Worm (Caenorhabditis elegans) whole organism, L1 larva: ENCODE results near the gene lido-10.

Experiments
- C16A3.4 ChIP-seq: fragments of 150-350 bp; optimal IDR thresholded peaks from 2 replicates; lab custom pipeline; 2014; ENCODE audit warnings: missing biosample characterization, missing genetic modification characterization
- C34B4.2 ChIP-seq: sonication (generic microtip); optimal IDR thresholded peaks from 2 replicates; lab custom pipeline; 2017; ENCODE audit warnings: mild to moderate bottlenecking, missing genetic modification characterization, missing compliant biosample characterization
- F16B12.6 ChIP-seq: fragments of 150-350 bp; optimal IDR thresholded peaks from 2 replicates; lab custom pipeline; 2014; ENCODE audit warnings: missing biosample characterization, missing genetic modification characterization
- Y116A8C.19 ChIP-seq: sonication (generic microtip); optimal IDR thresholded peaks from 2 replicates; lab custom pipeline; 2016; ENCODE audit warnings: missing compliant biosample characterization, missing genetic modification characterization, borderline replicate concordance
- aha-1 ChIP-seq: fragments of 150-350 bp; optimal IDR thresholded peaks from 2 replicates; lab custom pipeline; 2014; ENCODE audit warnings: missing biosample characterization, missing genetic modification characterization
- alr-1 ChIP-seq: fragments of 200-800 bp; sonication (Bioruptor generic); optimal IDR thresholded peaks from 2 replicates; lab custom pipeline; 2018; ENCODE audit warnings: borderline replicate concordance, mild to moderate bottlenecking, missing genetic modification characterization, missing compliant biosample characterization
- blmp-1 ChIP-seq: fragments of 150-350 bp; optimal IDR thresholded peaks from 2 replicates; lab custom pipeline; 2014; ENCODE audit warnings: missing biosample characterization, missing genetic modification characterization
- ceh-63 ChIP-seq: fragments of 200-800 bp; sonication (Bioruptor generic); optimal IDR thresholded peaks from 2 replicates; lab custom pipeline; 2018; ENCODE audit warnings: mild to moderate bottlenecking, missing genetic modification characterization, missing compliant biosample characterization
- ceh-8 ChIP-seq: fragments of 200-800 bp; sonication (Bioruptor generic); optimal IDR thresholded peaks from 2 replicates; lab custom pipeline; 2018; ENCODE audit warnings: mild to moderate bottlenecking, missing genetic modification characterization, moderate library complexity, missing compliant biosample characterization
- dpl-1 ChIP-seq, 3 experiments: fragments of 150-350 bp in 2 of 3; sonication (generic microtip) in 1 of 3; optimal IDR thresholded peaks; 2 replicates each; lab custom pipeline; 2014 to 2017; ENCODE audit warnings: missing biosample characterization in 3 of 3, missing genetic modification characterization in 3 of 3, missing genetic modification reagents in 3 of 3
- efl-1 ChIP-seq, 4 experiments: fragments of 150-350 bp; optimal IDR thresholded peaks in 3 of 4; peaks in 1 of 4; 1 replicate in 1 of 4; 2 replicates in 3 of 4; lab custom pipeline; 2014; ENCODE audit warnings: missing biosample characterization in 2 of 4, missing genetic modification characterization in 2 of 4, missing genetic modification reagents in 2 of 4
- egl-27 ChIP-seq, 2 experiments: fragments of 150-350 bp in 1 of 2; sonication (generic microtip); optimal IDR thresholded peaks; 3 replicates each; lab custom pipeline; 2017 to 2018; ENCODE audit warnings: missing biosample characterization in 2 of 2, missing genetic modification characterization in 2 of 2, missing genetic modification reagents in 2 of 2
- fkh-8 ChIP-seq: sonication (generic microtip); optimal IDR thresholded peaks from 2 replicates; lab custom pipeline; 2016; ENCODE audit warnings: mild to moderate bottlenecking, missing genetic modification characterization, missing compliant biosample characterization
- grh-1 ChIP-seq: fragments of 200-800 bp; sonication (Bioruptor generic); IDR thresholded peaks from 2 replicates; pipeline ENCODE4 v1.3.6; 2022; ENCODE audit warnings: missing genetic modification reagents, missing genetic modification characterization, missing compliant biosample characterization
- irx-1 ChIP-seq: sonication (generic microtip); optimal IDR thresholded peaks from 2 replicates; lab custom pipeline; 2016; ENCODE audit warnings: missing genetic modification characterization, missing compliant biosample characterization
- jun-1 ChIP-seq: fragments of 150-350 bp; optimal IDR thresholded peaks from 2 replicates; lab custom pipeline; 2014; ENCODE audit warnings: missing biosample characterization, missing genetic modification reagents, missing genetic modification characterization
- lin-14 ChIP-seq: fragments of 200-800 bp; sonication (Bioruptor generic); optimal IDR thresholded peaks from 2 replicates; lab custom pipeline; 2018; ENCODE audit warnings: mild to moderate bottlenecking, missing genetic modification characterization, moderate library complexity, missing compliant biosample characterization
- lin-35 ChIP-seq, 2 experiments: fragments of 150-350 bp; optimal IDR thresholded peaks; 2 replicates each; lab custom pipeline; 2014; ENCODE audit warnings: missing biosample characterization in 2 of 2, missing genetic modification characterization in 2 of 2, missing genetic modification reagents in 2 of 2
- lir-3 ChIP-seq: sonication (generic microtip); optimal IDR thresholded peaks from 2 replicates; lab custom pipeline; 2016; ENCODE audit warnings: mild to moderate bottlenecking, missing genetic modification characterization, moderate library complexity, missing compliant biosample characterization; ENCODE audit not compliant: poor library complexity
- lsy-2 ChIP-seq, 2 experiments: fragments of 150-350 bp; optimal IDR thresholded peaks; 2 replicates each; lab custom pipeline; 2014; ENCODE audit warnings: missing biosample characterization in 2 of 2, missing genetic modification characterization in 2 of 2
- mab-9 ChIP-seq: fragments of 200-800 bp; sonication (Bioruptor generic); IDR thresholded peaks from 2 replicates; pipeline ENCODE4 v1.3.6; 2022; ENCODE audit warnings: missing genetic modification reagents, missing genetic modification characterization, missing compliant biosample characterization
- mdl-1 ChIP-seq, 2 experiments: fragments of 150-350 bp; optimal IDR thresholded peaks; 2 replicates each; lab custom pipeline; 2014 to 2017; ENCODE audit warnings: missing biosample characterization in 2 of 2, missing genetic modification characterization in 2 of 2, inconsistent platforms in 1 of 2
- mef-2 ChIP-seq: fragments of 150-350 bp; optimal IDR thresholded peaks from 2 replicates; lab custom pipeline; 2014; ENCODE audit warnings: missing biosample characterization, missing genetic modification characterization
- mep-1 ChIP-seq: fragments of 150-350 bp; optimal IDR thresholded peaks from 2 replicates; lab custom pipeline; 2014; ENCODE audit warnings: missing biosample characterization, missing genetic modification characterization
- nhr-19 ChIP-seq: fragments of 200-800 bp; sonication (Bioruptor generic); conservative IDR thresholded peaks from 2 replicates; pipeline ENCODE4 v1.3.6; 2022; ENCODE audit warnings: missing genetic modification characterization, missing compliant biosample characterization
- nhr-237 ChIP-seq: fragments of 150-350 bp; optimal IDR thresholded peaks from 2 replicates; lab custom pipeline; 2014; ENCODE audit warnings: missing biosample characterization, missing genetic modification characterization
- nhr-47 ChIP-seq: sonication (generic microtip); optimal IDR thresholded peaks from 2 replicates; lab custom pipeline; 2016; ENCODE audit warnings: mild to moderate bottlenecking, missing genetic modification characterization, moderate library complexity, missing compliant biosample characterization
- nhr-71 ChIP-seq: sonication (generic microtip); optimal IDR thresholded peaks from 2 replicates; lab custom pipeline; 2016; ENCODE audit warnings: mild to moderate bottlenecking, missing genetic modification characterization, moderate library complexity, missing compliant biosample characterization
- nhr-85 ChIP-seq: sonication (generic microtip); peaks from one replicate; lab custom pipeline; 2016; ENCODE audit warnings: missing genetic modification characterization, inconsistent platforms, missing compliant biosample characterization
- nhr-90 ChIP-seq: sonication (generic microtip); optimal IDR thresholded peaks from 2 replicates; lab custom pipeline; 2016; ENCODE audit warnings: mild to moderate bottlenecking, missing genetic modification characterization, missing compliant biosample characterization; ENCODE audit not compliant: poor library complexity
- pax-3 ChIP-seq: fragments of 200-800 bp; sonication (Bioruptor generic); optimal IDR thresholded peaks from 2 replicates; lab custom pipeline; 2018; ENCODE audit warnings: mild to moderate bottlenecking, missing genetic modification characterization, moderate library complexity, missing compliant biosample characterization
- rnt-1 ChIP-seq: sonication (generic microtip); optimal IDR thresholded peaks from 2 replicates; lab custom pipeline; 2016; ENCODE audit warnings: mild to moderate bottlenecking, missing genetic modification characterization, moderate library complexity, missing compliant biosample characterization
- skn-1 ChIP-seq: fragments of 150-350 bp; optimal IDR thresholded peaks from 2 replicates; lab custom pipeline; 2014; ENCODE audit warnings: missing biosample characterization, missing genetic modification characterization
- snu-23 ChIP-seq: sonication (generic microtip); optimal IDR thresholded peaks from 2 replicates; lab custom pipeline; 2016; ENCODE audit warnings: missing genetic modification characterization, missing compliant biosample characterization
- sptf-1 ChIP-seq: fragments of 150-350 bp; optimal IDR thresholded peaks from 2 replicates; lab custom pipeline; 2014; ENCODE audit warnings: missing biosample characterization, missing genetic modification characterization
- swsn-7 ChIP-seq: sonication (generic microtip); optimal IDR thresholded peaks from 2 replicates; lab custom pipeline; 2016; ENCODE audit warnings: missing genetic modification characterization, missing compliant biosample characterization
- tlp-1 ChIP-seq: fragments of 150-350 bp; optimal IDR thresholded peaks from 2 replicates; lab custom pipeline; 2014; ENCODE audit warnings: missing biosample characterization, missing genetic modification characterization
- unc-30 ChIP-seq: sonication (generic microtip); optimal IDR thresholded peaks from 2 replicates; lab custom pipeline; 2017; ENCODE audit warnings: missing biosample characterization, missing genetic modification characterization
- unc-86 ChIP-seq: sonication (generic microtip); optimal IDR thresholded peaks from 2 replicates; lab custom pipeline; 2016; ENCODE audit warnings: missing genetic modification characterization, missing compliant biosample characterization
- xbp-1 ChIP-seq: sonication (generic microtip); optimal IDR thresholded peaks from 2 replicates; lab custom pipeline; 2016; ENCODE audit warnings: missing genetic modification characterization, missing compliant biosample characterization
- zip-4 ChIP-seq: fragments of 200-800 bp; sonication (Bioruptor generic); optimal IDR thresholded peaks from 2 replicates; lab custom pipeline; 2018; ENCODE audit warnings: mild to moderate bottlenecking, missing genetic modification characterization, moderate library complexity, missing compliant biosample characterization

lido-10 gene

DNA sequence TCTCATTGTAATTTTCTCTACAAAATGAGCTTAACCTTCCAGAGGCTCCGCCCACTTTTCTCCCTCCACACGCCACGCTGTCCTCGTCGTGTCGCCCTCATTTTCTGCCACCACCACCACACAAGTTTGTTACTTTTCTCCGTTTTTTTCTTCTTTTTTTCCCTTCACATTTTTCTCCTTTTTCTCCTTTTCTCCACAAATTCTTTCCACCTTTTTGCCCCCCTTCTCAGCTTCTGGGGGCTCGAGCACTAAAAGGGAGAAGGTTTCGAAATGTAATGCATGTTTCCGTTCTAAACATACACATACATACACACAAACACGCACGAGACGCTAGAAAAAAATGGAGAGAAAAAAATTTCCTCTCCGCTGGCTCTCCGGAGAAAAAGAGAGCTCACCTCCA, 25.7 kb upstream of the lido-10 start, which contains the start of gene nhr-88 (continued):
- no peak for TF ChIP-seq unc-30 (tag; lab: Kevin White, UChicago)
- peak; percentile 36 for TF ChIP-seq nhr-47
- TF ChIP-seq ceh-8 = no peak
- no peak for TF ChIP-seq C34B4.2 (tag; lab: Kevin White, UChicago)
- peak; percentile 41 for TF ChIP-seq nhr-71 (tag; lab: Kevin White, UChicago)
- TF ChIP-seq pax-3 = no peak
- TF ChIP-seq tlp-1 (tag; lab: Kevin White, UChicago) = no peak
- TF ChIP-seq efl-1 (optimal IDR thresholded peaks at IDR 0.05; lab: Kevin White, UChicago) = peak in 1 of 2 experiments; percentile 10
- TF ChIP-seq efl-1 (GFP tag; optimal IDR thresholded peaks at IDR 0.05 in 1 of 2; lab: Kevin White, UChicago) = peak in 1 of 2 experiments; percentile 54
- no peak for TF ChIP-seq nhr-237 (tag; lab: Kevin White, UChicago)
- TF ChIP-seq rnt-1 (tag; lab: Kevin White, UChicago) = no peak
- no peak for TF ChIP-seq grh-1 (GFP tag; lab: Robert Waterston, UW)
- peak; percentile 32 for TF ChIP-seq unc-86 (tag; lab: Kevin White, UChicago)
- TF ChIP-seq mep-1 (tag; lab: Kevin White, UChicago) = no peak
- TF ChIP-seq jun-1 (tag; lab: Kevin White, UChicago) = no peak
- TF ChIP-seq lir-3 (tag; lab: Kevin White, UChicago) = no peak
- TF ChIP-seq aha-1 (tag; lab: Kevin White, UChicago) = no peak
- TF ChIP-seq swsn-7 (tag; lab: Kevin White, UChicago) = peak; percentile 9
- peak; percentile 12 for TF ChIP-seq xbp-1 (tag; lab: Kevin White, UChicago)
- TF ChIP-seq nhr-90 = no peak
- no peak for TF ChIP-seq sptf-1 (tag; lab: Kevin White, UChicago)

DNA sequence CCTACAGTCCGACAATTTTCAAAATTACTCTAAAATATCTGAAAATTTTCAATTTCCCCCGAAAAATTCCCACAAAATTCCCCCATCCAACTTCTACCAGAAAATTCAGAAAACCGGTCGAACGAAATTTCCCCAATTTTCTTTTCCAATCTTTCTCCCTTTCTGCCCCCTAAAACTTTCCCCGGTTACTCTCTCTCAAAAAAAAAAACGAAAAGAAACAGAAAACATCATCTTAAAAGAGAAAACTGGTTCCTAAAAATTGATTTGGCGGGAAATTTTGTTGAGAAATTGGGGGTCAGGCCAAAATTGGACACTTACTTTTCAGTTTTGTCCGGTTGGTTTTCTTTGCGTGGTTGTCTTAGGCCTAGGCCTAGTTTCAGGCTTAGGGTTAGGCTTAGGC, 24.7 kb upstream of the lido-10 start:
- TF ChIP-seq lin-14 (GFP tag; lab: Kevin White, UChicago) = peak; percentile 29
- peak; percentile 89 for TF ChIP-seq blmp-1 (tag; lab: Kevin White, UChicago)
- peak in 1 of 2 experiments; percentile 45 for TF ChIP-seq lin-35 (GFP tag; optimal IDR thresholded peaks at IDR 0.05; lab: Kevin White, UChicago)
- TF ChIP-seq grh-1 (GFP tag; lab: Robert Waterston, UW) = peak; percentile 68
- TF ChIP-seq fkh-8 (tag; lab: Kevin White, UChicago) = no peak
- TF ChIP-seq lsy-2 (tag; optimal IDR thresholded peaks at IDR 0.05; lab: Kevin White, UChicago) = peak in 1 of 2 experiments; percentile 3
- TF ChIP-seq nhr-85 (tag; lab: Kevin White, UChicago) = peak; percentile 88
- peak in 1 of 2 experiments; percentile 7 for TF ChIP-seq efl-1 (optimal IDR thresholded peaks at IDR 0.05; lab: Kevin White, UChicago)
- no peak for TF ChIP-seq efl-1 (GFP tag; optimal IDR thresholded peaks at IDR 0.05 in 1 of 2; lab: Kevin White, UChicago)
- peak; percentile 6 for TF ChIP-seq snu-23 (GFP tag; lab: Kevin White, UChicago)
- no peak for TF ChIP-seq mef-2
- TF ChIP-seq dpl-1 (GFP tag; optimal IDR thresholded peaks at IDR 0.05; lab: Kevin White, UChicago) = peak in 1 of 3 experiments; percentile 21
- no peak for TF ChIP-seq ceh-63 (GFP tag; lab: Kevin White, UChicago)
- no peak for TF ChIP-seq jun-1 (tag; lab: Kevin White, UChicago)
- TF ChIP-seq, all 84 proteins: peak for 9

DNA sequence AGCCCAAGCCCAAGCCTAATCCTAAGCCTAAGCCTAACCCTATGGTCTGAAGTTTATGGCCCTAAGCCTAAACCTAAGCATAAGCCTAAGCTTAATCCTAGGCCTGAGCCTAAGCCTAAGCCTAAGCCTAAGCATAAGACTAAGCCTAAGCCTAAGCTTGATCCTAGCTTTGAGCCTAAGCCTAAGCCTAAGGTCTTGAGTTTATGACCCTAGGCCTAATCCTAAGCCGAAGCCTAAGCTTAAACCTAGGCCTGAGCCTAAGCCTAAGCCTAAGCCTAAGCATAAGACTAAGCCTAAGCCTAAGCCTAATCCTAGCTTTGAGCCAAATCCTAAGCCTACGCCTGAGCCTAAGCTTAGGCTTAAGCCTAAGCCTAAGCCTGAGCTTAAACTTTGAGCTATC, 23.2 kb upstream of the lido-10 start:
- TF ChIP-seq mdl-1 (tag; optimal IDR thresholded peaks at IDR 0.05; lab: Kevin White, UChicago) (no peak), egl-27 (tag; optimal IDR thresholded peaks at IDR 0.05; lab: Kevin White, UChicago) (no peak), zip-4 (no peak), lsy-2 (tag; optimal IDR thresholded peaks at IDR 0.05; lab: Kevin White, UChicago) (no peak), nhr-237 (tag; lab: Kevin White, UChicago) (no peak), C16A3.4 (tag; lab: Kevin White, UChicago) (no peak), nhr-47 (no peak), skn-1 (tag; lab: Kevin White, UChicago) (no peak), mab-9 (no peak), mef-2 (no peak), F16B12.6 (no peak), irx-1 (tag; lab: Kevin White, UChicago) (no peak), nhr-85 (tag; lab: Kevin White, UChicago) (no peak), lin-14 (GFP tag; lab: Kevin White, UChicago) (no peak), Y116A8C.19 (tag; lab: Kevin White, UChicago) (no peak), alr-1 (tag; lab: Kevin White, UChicago) (no peak), unc-30 (tag; lab: Kevin White, UChicago) (no peak), nhr-19 (GFP tag; lab: Robert Waterston, UW) (no peak), nhr-71 (tag; lab: Kevin White, UChicago) (no peak)
